Worm (Caenorhabditis elegans) whole organism, young adult: Measurements from ENCODE around the gene R02D5.7.

Source experiments
- ZK185.1 ChIP-seq: sonication (generic microtip); optimal IDR thresholded peaks from 2 replicates; lab custom pipeline; 2016; ENCODE audit warnings: mild to moderate bottlenecking, missing genetic modification characterization, missing compliant biosample characterization; ENCODE audit not compliant: poor library complexity, severe bottlenecking
- ama-1 ChIP-seq, 3 experiments: fragments of 150-350 bp in 1 of 3; sonication (generic microtip) in 2 of 3; optimal IDR thresholded peaks; 2 replicates each; lab custom pipeline; 2014 to 2018; ENCODE audit warnings: missing biosample characterization in 2 of 3, missing genetic modification characterization in 2 of 3, missing genetic modification reagents in 2 of 3
- attf-5 ChIP-seq: fragments of 200-800 bp; sonication (Bioruptor generic); optimal IDR thresholded peaks from 2 replicates; lab custom pipeline; 2018; ENCODE audit warnings: mild to moderate bottlenecking, missing genetic modification characterization, missing compliant biosample characterization
- madf-8 ChIP-seq: fragments of 200-800 bp; sonication (Bioruptor generic); conservative IDR thresholded peaks from 2 replicates; pipeline ENCODE4 v1.3.6; 2022; ENCODE audit warnings: missing genetic modification reagents, missing genetic modification characterization, missing compliant biosample characterization
- mxl-1 ChIP-seq: sonication (generic microtip); optimal IDR thresholded peaks from 2 replicates; lab custom pipeline; 2016; ENCODE audit warnings: missing genetic modification characterization, missing compliant biosample characterization
- rpc-1 ChIP-seq, 2 experiments: fragments of 150-350 bp in 1 of 2; sonication (generic microtip) in 1 of 2; optimal IDR thresholded peaks; 2 replicates each; lab custom pipeline; 2014 to 2018; ENCODE audit warnings: missing biosample characterization in 1 of 2, missing genetic modification characterization in 1 of 2, missing genetic modification reagents in 1 of 2, missing genotype in 1 of 2
- tbp1 ChIP-seq: fragments of 200-800 bp; sonication (Bioruptor generic); optimal IDR thresholded peaks from 2 replicates; lab custom pipeline; 2018; ENCODE audit warnings: mild to moderate bottlenecking, missing genetic modification characterization, missing compliant biosample characterization
- ztf-3 ChIP-seq: fragments of 200-800 bp; sonication (Bioruptor generic); optimal IDR thresholded peaks from 2 replicates; lab custom pipeline; 2018; ENCODE audit warnings: mild to moderate bottlenecking, missing genetic modification characterization, missing compliant biosample characterization

DNA sequence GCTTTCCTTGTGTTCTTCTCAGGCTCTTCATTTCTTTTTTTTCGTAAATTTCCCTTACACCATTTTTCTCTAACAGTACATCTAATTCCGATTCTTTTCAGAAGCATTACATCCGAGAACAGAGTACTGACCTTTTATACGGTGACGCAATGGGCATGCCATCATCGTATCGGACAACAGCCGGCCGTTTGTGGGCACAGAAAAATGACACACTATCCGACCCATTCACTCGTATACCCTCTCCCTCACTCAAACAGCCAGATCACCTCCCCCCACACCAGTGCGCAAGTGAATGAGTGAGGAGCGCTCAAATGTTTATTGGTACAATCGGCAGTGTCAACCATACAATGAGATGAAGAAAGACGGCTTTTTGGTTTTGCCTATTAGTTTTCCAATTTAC lies 19.8 kb upstream of the R02D5.7 start, which contains the start of gene R02D5.24:
- no peak for TF ChIP-seq ztf-3 (GFP tag; lab: Kevin White, UChicago)
- TF ChIP-seq madf-8, result no peak
- TF ChIP-seq rpc-1 (optimal IDR thresholded peaks at IDR 0.05; lab: Kevin White, UChicago), result no peak
- TF ChIP-seq rpc-1 (tag; optimal IDR thresholded peaks at IDR 0.05; lab: Kevin White, UChicago), result no peak
- TF ChIP-seq tbp1 (GFP tag; lab: Kevin White, UChicago), result no peak
- no peak for TF ChIP-seq ama-1 (optimal IDR thresholded peaks at IDR 0.05; lab: Kevin White, UChicago)
- TF ChIP-seq ama-1 (GFP tag; optimal IDR thresholded peaks at IDR 0.05; lab: Kevin White, UChicago), result no peak
- no peak for TF ChIP-seq ZK185.1
- no peak for TF ChIP-seq mxl-1 (tag; lab: Kevin White, UChicago)
- TF ChIP-seq attf-5 (GFP tag; lab: Kevin White, UChicago), result no peak
